Fruit fly (Drosophila melanogaster) S2 (cell line): ENCODE measurements around the gene Remo.

Experiments
- CG8478 ChIP-seq: fragments of >200 bp; optimal IDR thresholded peaks from 2 replicates; lab custom pipeline; 2018
- CTCF ChIP-seq, 2 experiments: fragments of >200 bp; optimal IDR thresholded peaks; 2 replicates each; lab custom pipeline; 2018

DNA sequence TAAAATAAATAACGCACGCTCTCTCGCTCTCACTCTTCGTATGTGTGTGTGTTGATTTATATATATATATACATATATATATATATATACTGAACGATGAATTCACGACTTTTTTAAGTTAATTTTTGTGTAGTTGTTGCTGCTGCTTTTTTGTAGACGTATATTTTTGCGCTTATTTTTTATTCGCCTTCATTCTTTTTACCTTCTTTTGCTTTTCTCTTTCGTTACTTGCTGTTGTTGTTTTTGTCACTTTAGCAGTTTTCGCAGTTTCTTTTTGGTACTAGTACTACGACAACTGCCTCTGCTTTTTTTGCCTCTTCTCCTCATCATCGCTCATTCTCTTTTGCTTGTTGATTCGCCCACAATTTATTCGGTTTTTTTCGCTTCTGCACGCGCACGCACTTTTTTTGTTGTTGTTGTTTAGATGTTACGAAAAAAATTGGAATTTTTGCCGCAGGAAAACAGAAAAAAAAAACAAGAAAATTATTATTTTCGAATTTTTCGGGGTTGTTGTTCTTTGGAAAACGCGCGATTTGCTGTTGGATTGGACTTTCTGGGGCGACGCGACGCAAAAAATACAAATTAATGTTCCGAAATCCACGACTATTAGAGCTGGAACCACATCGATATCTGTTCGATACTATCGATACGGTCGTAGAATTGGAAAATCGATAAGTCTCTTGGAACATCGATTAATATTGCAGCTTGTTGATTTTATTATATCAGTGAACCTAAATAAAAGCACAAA, 2.7 kb upstream of the Remo start, which contains the start of the genes HDAC4 and CG15743:
- no peak for TF ChIP-seq CG8478 (lab: Kevin White, UChicago)
- TF ChIP-seq CTCF (optimal IDR thresholded peaks at IDR 0.05; lab: Kevin White, UChicago), result no peak
